Fruit fly (Drosophila melanogaster): Measurements from ENCODE around the gene ATP6AP2.

ATP6AP2 gene

DNA sequence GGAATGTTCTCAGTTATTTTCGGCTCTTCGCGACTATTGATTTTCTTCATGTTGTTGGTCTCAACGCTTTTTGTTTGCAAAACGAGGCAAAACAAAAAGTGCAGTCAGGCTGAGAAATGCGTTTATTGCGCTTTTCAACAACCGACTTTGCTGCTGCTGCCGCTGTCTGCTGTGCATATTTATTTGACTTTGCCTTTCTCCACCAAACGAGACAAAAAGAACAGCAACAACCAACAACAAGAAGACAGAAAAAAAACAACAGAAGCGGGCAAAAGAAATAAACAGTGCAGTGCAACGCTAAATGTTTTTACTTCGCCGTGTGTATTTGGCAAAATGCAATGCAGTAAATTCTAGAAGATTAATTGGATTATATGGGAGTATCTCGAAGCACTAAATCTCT is 38.1 kb upstream of the ATP6AP2 start:
- TF ChIP-seq N (GFP tag; optimal IDR thresholded peaks at IDR 0.05), result no peak
- TF ChIP-seq dsf (GFP tag; optimal IDR thresholded peaks at IDR 0.05; ENCODE audit: borderline replicate concordance), result no peak
- no peak for TF ChIP-seq OdsH (GFP tag; optimal IDR thresholded peaks at IDR 0.05)
- TF ChIP-seq usp (GFP tag; optimal IDR thresholded peaks at IDR 0.05), result no peak
- TF ChIP-seq CG9705 (GFP tag; optimal IDR thresholded peaks at IDR 0.05), result no peak
- no peak for TF ChIP-seq Abd-B (GFP tag; optimal IDR thresholded peaks at IDR 0.05)
- TF ChIP-seq sage (GFP tag; optimal IDR thresholded peaks at IDR 0.05), result no peak
- no peak for TF ChIP-seq psq (GFP tag; optimal IDR thresholded peaks at IDR 0.05)
- TF ChIP-seq Myc (optimal IDR thresholded peaks at IDR 0.05), result no peak
- no peak for TF ChIP-seq foxo (GFP tag; optimal IDR thresholded peaks at IDR 0.05)
- no peak for TF ChIP-seq ey (GFP tag; optimal IDR thresholded peaks at IDR 0.05)
- TF ChIP-seq br (GFP tag; optimal IDR thresholded peaks at IDR 0.05), result no peak
- no peak for TF ChIP-seq GATAd (GFP tag; optimal IDR thresholded peaks at IDR 0.05)
- TF ChIP-seq sv (GFP tag; optimal IDR thresholded peaks at IDR 0.05), result no peak

DNA sequence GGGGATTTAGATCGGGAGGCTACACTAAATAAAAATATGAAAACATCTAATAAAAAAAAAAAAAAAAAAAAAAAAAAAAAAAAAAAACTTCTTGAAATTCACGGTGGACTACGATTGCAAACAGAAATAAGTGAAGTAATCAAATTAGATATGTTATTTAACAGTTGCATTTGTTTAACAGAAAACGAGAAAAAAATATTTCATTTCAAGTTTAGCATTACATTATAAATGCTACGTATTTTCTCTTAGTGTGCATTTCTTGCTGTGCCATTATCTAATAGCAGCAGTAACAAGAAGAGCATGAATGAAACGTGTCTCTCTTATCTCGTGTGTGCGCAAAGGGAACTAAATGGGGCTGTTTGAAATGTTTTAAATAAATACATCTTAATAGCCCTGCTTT is 35.6 kb upstream of the ATP6AP2 start:
- TF ChIP-seq OdsH (GFP tag; optimal IDR thresholded peaks at IDR 0.05) (peak; percentile 8), foxo (GFP tag; optimal IDR thresholded peaks at IDR 0.05) (peak in 1 of 2 experiments; percentile 23), psq (GFP tag; optimal IDR thresholded peaks at IDR 0.05) (peak; percentile 5), rgr (GFP tag; optimal IDR thresholded peaks at IDR 0.05) (peak; percentile 1), h (GFP tag; optimal IDR thresholded peaks at IDR 0.05) (peak; percentile 17), sv (GFP tag; optimal IDR thresholded peaks at IDR 0.05) (peak; percentile 47), GATAd (GFP tag; optimal IDR thresholded peaks at IDR 0.05) (no peak), dl (GFP tag; optimal IDR thresholded peaks at IDR 0.05; ENCODE audit: insufficient read depth in 1 of 2, partially characterized antibody in 2 of 2) (no peak)

DNA sequence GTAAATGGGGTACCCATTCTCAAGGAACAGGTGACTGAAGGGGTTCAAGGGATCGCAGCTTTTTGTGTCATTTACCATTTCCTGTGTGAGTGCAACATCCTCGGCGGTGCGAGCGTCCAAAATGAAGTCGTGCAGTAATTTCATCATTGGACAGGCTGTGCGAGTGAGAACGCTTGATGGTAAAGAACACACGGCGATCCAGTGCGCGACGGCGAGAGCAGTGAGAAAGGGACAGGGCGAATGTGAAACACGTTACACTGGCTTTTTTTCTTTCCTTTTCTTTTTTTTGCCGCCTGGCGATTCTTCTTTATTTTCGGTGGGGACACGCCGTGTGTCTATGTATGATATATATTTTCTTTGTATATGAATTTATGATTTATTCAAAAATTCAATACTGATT is 34.3 kb upstream of the ATP6AP2 start:
- TF ChIP-seq sage (GFP tag; optimal IDR thresholded peaks at IDR 0.05) (no peak), dl (GFP tag; optimal IDR thresholded peaks at IDR 0.05; ENCODE audit: insufficient read depth in 1 of 2, partially characterized antibody in 2 of 2) (no peak), fru (GFP tag; optimal IDR thresholded peaks at IDR 0.05) (peak; percentile 8), Vsx2 (GFP tag; optimal IDR thresholded peaks at IDR 0.05; ENCODE audit: partially characterized antibody) (peak; percentile 3)

DNA sequence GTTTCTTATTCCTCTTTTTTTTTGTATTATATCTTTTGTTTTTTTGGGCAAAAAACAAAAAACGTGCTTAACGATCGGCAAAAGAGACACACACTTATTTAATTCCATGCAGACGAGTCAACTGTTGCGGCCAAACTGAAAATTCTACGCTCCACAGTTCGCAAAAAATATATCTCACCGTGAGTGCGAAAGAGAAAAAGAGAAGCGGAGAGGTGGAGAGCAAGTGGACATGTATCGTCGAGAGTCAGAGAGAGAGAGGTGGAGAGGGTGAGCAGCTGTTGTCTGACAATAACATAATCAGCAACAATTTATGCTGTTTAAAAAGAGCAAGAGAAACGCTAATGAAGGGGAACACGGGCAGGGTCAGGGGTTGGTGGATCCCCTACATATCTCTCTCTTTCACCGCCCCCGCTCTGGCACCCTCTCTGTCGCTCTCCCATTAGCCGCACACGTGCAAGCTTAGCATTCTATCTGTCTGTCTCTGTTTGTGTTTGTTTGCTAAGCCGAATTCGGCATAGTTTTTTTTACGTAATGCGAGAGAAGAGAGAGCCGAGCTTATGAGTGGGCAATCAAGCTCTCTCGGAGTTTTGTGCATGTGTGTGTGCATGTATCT is 33.6 kb upstream of the ATP6AP2 start:
- TF ChIP-seq N (GFP tag; optimal IDR thresholded peaks at IDR 0.05) (no peak), Vsx2 (GFP tag; optimal IDR thresholded peaks at IDR 0.05; ENCODE audit: partially characterized antibody) (peak; percentile 73), brk (GFP tag; optimal IDR thresholded peaks at IDR 0.05) (no peak), Rel (GFP tag; optimal IDR thresholded peaks at IDR 0.05) (no peak), Rel (tag; optimal IDR thresholded peaks at IDR 0.05) (peak; percentile 93), rgr (GFP tag; optimal IDR thresholded peaks at IDR 0.05) (no peak), woc (GFP tag; optimal IDR thresholded peaks at IDR 0.05) (peak; percentile 5), Dif (GFP tag; optimal IDR thresholded peaks at IDR 0.05; ENCODE audit: partially characterized antibody) (peak; percentile 75), Hr83 (GFP tag; optimal IDR thresholded peaks at IDR 0.05; ENCODE audit: poor library complexity, severe bottlenecking) (no peak), CG9705 (GFP tag; optimal IDR thresholded peaks at IDR 0.05) (no peak), psq (GFP tag; optimal IDR thresholded peaks at IDR 0.05) (peak; percentile 94), dl (GFP tag; optimal IDR thresholded peaks at IDR 0.05; ENCODE audit: insufficient read depth in 1 of 2, partially characterized antibody in 2 of 2) (peak; percentile 32 to 65), fru (GFP tag; optimal IDR thresholded peaks at IDR 0.05) (no peak), tai (GFP tag; optimal IDR thresholded peaks at IDR 0.05) (no peak), Abd-B (GFP tag; optimal IDR thresholded peaks at IDR 0.05) (no peak), ey (GFP tag; optimal IDR thresholded peaks at IDR 0.05) (no peak)

DNA sequence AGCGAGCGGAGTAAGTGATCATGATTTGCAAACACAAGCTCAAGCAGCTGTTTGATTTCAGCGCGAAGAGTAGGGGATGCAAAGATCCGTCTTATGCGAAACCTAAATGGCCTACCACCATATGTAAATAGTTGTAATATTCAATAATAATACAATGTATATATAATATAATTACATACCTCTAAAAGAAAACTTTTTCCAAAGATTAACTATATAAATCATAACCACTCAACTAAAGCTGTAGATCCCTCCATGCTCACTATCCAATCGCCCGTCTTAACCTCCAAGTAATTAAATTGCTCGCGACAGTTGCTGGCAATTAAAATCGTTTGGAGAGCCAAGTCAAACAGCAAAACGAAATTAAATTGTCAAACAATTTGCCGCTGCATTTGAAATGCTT is 33.1 kb upstream of the ATP6AP2 start:
- TF ChIP-seq dsf (GFP tag; optimal IDR thresholded peaks at IDR 0.05; ENCODE audit: borderline replicate concordance) (no peak), tai (GFP tag; optimal IDR thresholded peaks at IDR 0.05) (no peak), HLH106 (tag; optimal IDR thresholded peaks at IDR 0.05) (peak; percentile 73), OdsH (GFP tag; optimal IDR thresholded peaks at IDR 0.05) (peak; percentile 72), foxo (GFP tag; optimal IDR thresholded peaks at IDR 0.05) (peak in 1 of 2 experiments; percentile 83), Hr83 (GFP tag; optimal IDR thresholded peaks at IDR 0.05; ENCODE audit: poor library complexity, severe bottlenecking) (no peak), CG32264 (GFP tag; optimal IDR thresholded peaks at IDR 0.05) (peak; percentile 5), sv (GFP tag; optimal IDR thresholded peaks at IDR 0.05) (peak; percentile 46), ey (GFP tag; optimal IDR thresholded peaks at IDR 0.05) (peak; percentile 59), h (GFP tag; optimal IDR thresholded peaks at IDR 0.05) (peak; percentile 74), sage (GFP tag; optimal IDR thresholded peaks at IDR 0.05) (peak; percentile 73), woc (GFP tag; optimal IDR thresholded peaks at IDR 0.05) (peak; percentile 3), dmrt93B (GFP tag; optimal IDR thresholded peaks at IDR 0.05) (peak; percentile 72), Hr78 (GFP tag; optimal IDR thresholded peaks at IDR 0.05) (no peak), rgr (GFP tag; optimal IDR thresholded peaks at IDR 0.05) (peak; percentile 84), Sp1 (GFP tag; optimal IDR thresholded peaks at IDR 0.05) (peak; percentile 58), brk (GFP tag; optimal IDR thresholded peaks at IDR 0.05) (peak; percentile 23), fru (GFP tag; optimal IDR thresholded peaks at IDR 0.05) (peak; percentile 44), Hnf4 (GFP tag; optimal IDR thresholded peaks at IDR 0.05) (peak; percentile 31)

All from whole organism, wandering third instar larva.